Worm (Caenorhabditis elegans) whole organism, L1 larva: ENCODE data around the gene srb-18.

Experiments
- aha-1 ChIP-seq: fragments of 150-350 bp; optimal IDR thresholded peaks from 2 replicates; lab custom pipeline; 2014; ENCODE audit warnings: missing biosample characterization, missing genetic modification characterization
- egl-27 ChIP-seq, 2 experiments: fragments of 150-350 bp in 1 of 2; sonication (generic microtip); optimal IDR thresholded peaks; 3 replicates each; lab custom pipeline; 2017 to 2018; ENCODE audit warnings: missing biosample characterization in 2 of 2, missing genetic modification characterization in 2 of 2, missing genetic modification reagents in 2 of 2
- hpl-2 ChIP-seq: fragments of 150-350 bp; optimal IDR thresholded peaks from 2 replicates; lab custom pipeline; 2014; ENCODE audit warnings: missing biosample characterization, missing genetic modification reagents, missing genetic modification characterization
- lin-14 ChIP-seq: fragments of 200-800 bp; sonication (Bioruptor generic); optimal IDR thresholded peaks from 2 replicates; lab custom pipeline; 2018; ENCODE audit warnings: mild to moderate bottlenecking, missing genetic modification characterization, moderate library complexity, missing compliant biosample characterization
- mab-9 ChIP-seq: fragments of 200-800 bp; sonication (Bioruptor generic); IDR thresholded peaks from 2 replicates; pipeline ENCODE4 v1.3.6; 2022; ENCODE audit warnings: missing genetic modification reagents, missing genetic modification characterization, missing compliant biosample characterization
- nhr-11 ChIP-seq: fragments of 150-350 bp; optimal IDR thresholded peaks from 2 replicates; lab custom pipeline; 2014; ENCODE audit warnings: missing biosample characterization, missing genetic modification characterization
- unc-62 ChIP-seq: fragments of 150-350 bp; optimal IDR thresholded peaks from 2 replicates; lab custom pipeline; 2014; ENCODE audit warnings: missing biosample characterization, missing genetic modification reagents, missing genetic modification characterization
- zag-1 ChIP-seq: fragments of 150-350 bp; optimal IDR thresholded peaks from 2 replicates; lab custom pipeline; 2014; ENCODE audit warnings: missing biosample characterization, missing genetic modification characterization

ce11 chrV:7523392-7523791 lies 8.4 kb downstream of the srb-18 start, which contains the start of gene C54F6.6:
- TF ChIP-seq nhr-11 (tag; lab: Kevin White, UChicago) (no peak), unc-62 (GFP tag; lab: Kevin White, UChicago) (no peak), mab-9 (GFP tag; lab: Robert Waterston, UW) (no peak), egl-27 (tag; optimal IDR thresholded peaks at IDR 0.05; lab: Kevin White, UChicago) (no peak), hpl-2 (GFP tag; lab: Kevin White, UChicago) (no peak), zag-1 (tag; lab: Kevin White, UChicago) (no peak), aha-1 (tag; lab: Kevin White, UChicago) (no peak), lin-14 (GFP tag; lab: Kevin White, UChicago) (no peak)
